Worm (Caenorhabditis elegans): Measurements from ENCODE around the gene C36C5.4.

DNA sequence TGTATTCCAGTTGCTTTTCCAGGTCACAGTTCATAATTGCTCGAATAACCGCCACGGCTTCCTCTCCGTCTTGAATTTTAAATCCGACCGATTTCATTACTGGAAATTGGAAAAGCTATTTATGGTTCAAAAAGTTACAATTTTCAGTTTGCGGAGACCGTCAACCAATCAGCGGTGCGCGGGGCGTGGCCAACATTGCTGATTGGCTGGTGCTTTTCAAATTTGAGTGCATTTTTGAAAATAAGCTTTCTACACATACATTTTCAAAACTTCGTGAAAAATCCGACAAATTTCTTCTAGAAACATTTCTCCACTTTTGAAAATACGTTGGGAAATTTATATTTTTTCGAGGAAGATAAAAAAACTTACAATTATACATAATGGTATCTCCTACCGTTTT lies 29.5 kb downstream of the C36C5.4 start:
- TF ChIP-seq T26A8.4 (GFP tag; IDR thresholded peaks at IDR 0.05) (no peak), R02D3.7 (tag; optimal IDR thresholded peaks at IDR 0.05) (no peak), nhr-102 (tag; optimal IDR thresholded peaks at IDR 0.05) (no peak), ceh-82 (tag; optimal IDR thresholded peaks at IDR 0.05) (no peak), pqm-1 (tag; optimal IDR thresholded peaks at IDR 0.05) (no peak), dpl-1 (GFP tag; optimal IDR thresholded peaks at IDR 0.05) (no peak), F10B5.3 (tag; optimal IDR thresholded peaks at IDR 0.05) (no peak), unc-62 (GFP tag; optimal IDR thresholded peaks at IDR 0.05 in 1 of 2) (no peak), unc-62 (tag; optimal IDR thresholded peaks at IDR 0.05) (no peak), lin-13 (GFP tag; optimal IDR thresholded peaks at IDR 0.05) (no peak), mdl-1 (tag; optimal IDR thresholded peaks at IDR 0.05) (no peak), unc-130 (GFP tag; optimal IDR thresholded peaks at IDR 0.05) (no peak), skn-1 (tag; optimal IDR thresholded peaks at IDR 0.05) (no peak)

Data from whole organism, L4 larva.